Fruit fly (Drosophila melanogaster): ENCODE results near the gene Mad.

DNA sequence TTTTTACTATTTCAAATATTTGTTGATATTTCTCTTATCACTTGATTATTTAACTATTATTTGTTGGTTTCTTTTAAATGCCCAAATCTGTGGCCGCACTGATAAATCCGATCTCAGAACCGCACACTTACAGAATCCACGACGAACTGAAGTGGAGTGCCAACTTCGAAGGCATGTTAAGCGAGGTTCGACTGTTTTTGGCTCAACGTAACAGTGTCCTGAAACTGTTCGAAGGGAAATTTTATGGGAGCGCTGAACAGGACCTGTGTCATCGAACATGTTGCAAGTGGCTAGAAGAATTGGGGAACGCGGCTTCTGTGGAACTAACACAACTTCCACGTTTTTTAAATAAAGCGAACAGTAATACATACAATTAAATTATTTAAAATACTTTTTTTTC is 40.1 kb upstream of the Mad start:
- TF ChIP-seq CG8478 (optimal IDR thresholded peaks at IDR 0.05): no peak
- no peak for TF ChIP-seq CTCF (optimal IDR thresholded peaks at IDR 0.05)

All from S2 (cell line).